Worm (Caenorhabditis elegans) whole organism, L3 larva: ENCODE data around the gene T27E4.1.

Source experiments
- elt-1 ChIP-seq: fragments of 150-350 bp; optimal IDR thresholded peaks from 2 replicates; lab custom pipeline; 2014; ENCODE audit warnings: missing biosample characterization, missing genetic modification characterization
- elt-3 ChIP-seq, 3 experiments: fragments of 150-350 bp in 1 of 3; sonication (generic microtip) in 2 of 3; optimal IDR thresholded peaks; 2 replicates in 2 of 3; 4 replicates in 1 of 3; lab custom pipeline; 2014 to 2017; ENCODE audit warnings: missing biosample characterization in 3 of 3, missing genetic modification characterization in 3 of 3
- mdl-1 ChIP-seq: fragments of 150-350 bp; optimal IDR thresholded peaks from 2 replicates; lab custom pipeline; 2014; ENCODE audit warnings: missing biosample characterization, missing genetic modification characterization
- nhr-25 ChIP-seq: sonication (generic microtip); optimal IDR thresholded peaks from 2 replicates; lab custom pipeline; 2017; ENCODE audit warnings: missing biosample characterization, missing genetic modification characterization
- snpc-4 ChIP-seq: fragments of 150-350 bp; optimal IDR thresholded peaks from 2 replicates; lab custom pipeline; 2014; ENCODE audit warnings: missing biosample characterization, missing genetic modification characterization

ce11 chrV:9053235-9053634, 38.9 kb upstream of the T27E4.1 start:
- TF ChIP-seq nhr-25 (tag; lab: Kevin White, UChicago) (no peak), mdl-1 (tag; lab: Kevin White, UChicago) (no peak), elt-3 (tag; optimal IDR thresholded peaks at IDR 0.05; lab: Kevin White, UChicago) (no peak), snpc-4 (tag; lab: Kevin White, UChicago) (no peak), elt-1 (no peak)
